Worm (Caenorhabditis elegans) whole organism, early embryonic: ENCODE results near the gene gst-24.

ENCODE experiments used
- B0310.2 ChIP-seq: sonication (generic microtip); optimal IDR thresholded peaks from 2 replicates; lab custom pipeline; 2016; ENCODE audit warnings: mild to moderate bottlenecking, missing genetic modification characterization, missing compliant biosample characterization
- F13C5.2 ChIP-seq: sonication (generic microtip); optimal IDR thresholded peaks from 2 replicates; lab custom pipeline; 2017; ENCODE audit warnings: mild to moderate bottlenecking, missing genetic modification characterization, inconsistent platforms, missing compliant biosample characterization
- aly-1 ChIP-seq: sonication (generic microtip); optimal IDR thresholded peaks from 2 replicates; lab custom pipeline; 2016; ENCODE audit warnings: missing genetic modification characterization, missing compliant biosample characterization
- ama-1 ChIP-seq: fragments of 150-350 bp; optimal IDR thresholded peaks from 2 replicates; lab custom pipeline; 2014
- ceh-36 ChIP-seq: sonication (generic microtip); optimal IDR thresholded peaks from 2 replicates; lab custom pipeline; 2016; ENCODE audit warnings: missing genetic modification characterization, inconsistent platforms, missing compliant biosample characterization
- flt-1 ChIP-seq: fragments of 200-800 bp; sonication (Bioruptor generic); IDR thresholded peaks from 2 replicates; pipeline ENCODE4 v1.3.6; 2022; ENCODE audit warnings: missing genetic modification characterization, missing compliant biosample characterization
- hmg-4 ChIP-seq: fragments of 200-800 bp; sonication (Bioruptor generic); optimal IDR thresholded peaks from 2 replicates; lab custom pipeline; 2018; ENCODE audit warnings: mild to moderate bottlenecking, missing genetic modification characterization, missing compliant biosample characterization
- scrt-1 ChIP-seq: fragments of 200-800 bp; sonication (Bioruptor generic); IDR thresholded peaks from 2 replicates; pipeline ENCODE4 v1.3.6; 2022; ENCODE audit warnings: missing genetic modification characterization, missing compliant biosample characterization
- sea-1 ChIP-seq: fragments of 200-800 bp; sonication (Bioruptor generic); conservative IDR thresholded peaks from 2 replicates; pipeline ENCODE4 v1.3.6; 2022; ENCODE audit warnings: missing genetic modification characterization, missing compliant biosample characterization
- tbx-11 ChIP-seq: fragments of 200-800 bp; sonication (Bioruptor generic); IDR thresholded peaks from 2 replicates; pipeline ENCODE4 v1.3.6; 2022; ENCODE audit warnings: missing genetic modification characterization, missing compliant biosample characterization
- tra-4 ChIP-seq: sonication (generic microtip); optimal IDR thresholded peaks from 2 replicates; lab custom pipeline; 2017; ENCODE audit warnings: missing genetic modification characterization, missing compliant biosample characterization

DNA sequence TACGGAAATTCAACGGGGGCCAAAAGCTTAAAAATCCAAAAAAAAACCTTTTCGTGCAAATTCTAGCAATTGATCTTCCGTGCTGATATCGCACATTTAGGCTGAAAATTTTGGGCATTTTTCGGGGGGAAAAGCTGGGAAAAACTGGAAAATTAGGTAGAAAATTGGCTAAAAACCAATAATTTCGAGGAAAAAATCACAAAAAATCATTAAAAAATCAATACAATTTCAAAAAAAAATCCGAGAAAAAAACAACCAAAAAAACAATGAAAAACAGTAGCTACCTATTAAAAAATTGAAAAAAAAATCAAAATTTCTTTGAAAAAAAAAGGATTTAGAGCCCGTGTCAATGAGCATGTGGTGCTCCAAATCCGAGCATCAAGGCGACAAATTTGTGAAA lies 43.3 kb downstream of the gst-24 start, which contains the start of gene Y48E1B.3:
- TF ChIP-seq tbx-11 (GFP tag; lab: Robert Waterston, UW), result no peak
- no peak for TF ChIP-seq ama-1 (lab: Kevin White, UChicago)
- no peak for TF ChIP-seq hmg-4 (GFP tag; lab: Kevin White, UChicago)
- no peak for TF ChIP-seq scrt-1 (GFP tag; lab: Robert Waterston, UW)
- no peak for TF ChIP-seq tra-4 (tag; lab: Kevin White, UChicago)
- no peak for TF ChIP-seq B0310.2 (tag; lab: Kevin White, UChicago)
- no peak for TF ChIP-seq sea-1 (GFP tag; lab: Robert Waterston, UW)
- TF ChIP-seq aly-1 (tag; lab: Kevin White, UChicago), result no peak
- no peak for TF ChIP-seq F13C5.2
- no peak for TF ChIP-seq flt-1 (GFP tag; lab: Robert Waterston, UW)
- TF ChIP-seq ceh-36 (tag; lab: Kevin White, UChicago), result no peak
